Worm (Caenorhabditis elegans): ENCODE results near the gene gcc-2.

gcc-2 gene

DNA sequence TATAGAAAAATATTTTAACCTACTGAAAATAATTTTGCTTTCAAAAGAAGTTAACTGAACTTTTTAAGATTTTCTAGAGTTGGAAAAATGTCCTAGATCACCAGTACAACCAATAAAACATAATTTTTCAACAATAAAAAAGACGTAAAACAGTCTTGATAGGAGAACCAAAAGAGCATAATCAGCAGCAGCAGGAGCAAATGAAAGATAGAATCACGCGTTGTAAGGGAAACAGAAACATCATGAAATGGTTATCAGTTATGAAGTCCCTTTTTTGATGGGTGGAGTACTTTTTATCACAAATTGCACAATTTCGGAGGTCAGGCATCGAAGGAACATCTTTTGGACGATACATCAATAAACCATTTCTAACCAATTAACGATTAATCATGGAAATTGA lies 40.0 kb downstream of the gcc-2 start:
- TF ChIP-seq blmp-1 (tag; optimal IDR thresholded peaks at IDR 0.05) (no peak), unc-39 (tag; optimal IDR thresholded peaks at IDR 0.05) (no peak), ceh-43 (GFP tag; optimal IDR thresholded peaks at IDR 0.05) (no peak)

ce11 chrIII:9720191-9720590 lies 41.8 kb downstream of the gcc-2 start, which contains the start of gene ncx-7:
Gene ncx-7, minus strand, starts transcription at chrIII:9720291.
- TF ChIP-seq flh-1 (GFP tag; optimal IDR thresholded peaks at IDR 0.05) = no peak
- TF ChIP-seq unc-62 (GFP tag; optimal IDR thresholded peaks at IDR 0.05) = no peak
- no peak for TF ChIP-seq lsy-2 (tag; optimal IDR thresholded peaks at IDR 0.05)
- no peak for TF ChIP-seq elt-3 (tag; optimal IDR thresholded peaks at IDR 0.05)
- TF ChIP-seq ces-1 (GFP tag; optimal IDR thresholded peaks at IDR 0.05) = no peak
- TF ChIP-seq ceh-39 (tag; optimal IDR thresholded peaks at IDR 0.05) = no peak
- TF ChIP-seq nhr-2 (tag; optimal IDR thresholded peaks at IDR 0.05) = no peak
- no peak for TF ChIP-seq bed-3 (GFP tag; optimal IDR thresholded peaks at IDR 0.05)
- no peak for TF ChIP-seq nhr-76 (tag; optimal IDR thresholded peaks at IDR 0.05)

DNA sequence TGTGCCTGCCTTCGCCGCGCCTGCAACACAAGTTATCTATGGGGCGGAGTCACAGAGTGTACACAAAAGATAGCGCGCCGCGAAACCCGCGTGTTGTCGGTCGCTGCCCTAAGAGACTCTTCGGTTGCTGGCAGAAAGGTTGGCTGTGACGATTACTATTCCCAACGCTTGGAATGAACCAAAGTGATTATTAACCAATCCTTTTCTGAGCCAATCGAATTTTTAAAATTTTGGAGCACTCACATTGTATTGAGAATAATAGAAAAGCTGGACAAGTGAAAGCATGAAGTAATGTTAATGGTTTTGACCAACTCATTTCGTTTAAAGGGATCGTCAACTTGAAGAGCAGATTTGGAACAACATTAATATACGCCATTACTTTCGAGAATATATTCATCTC lies 44.7 kb downstream of the gcc-2 start:
- no peak for TF ChIP-seq nhr-237 (tag; optimal IDR thresholded peaks at IDR 0.05)
- no peak for TF ChIP-seq mab-5 (tag; optimal IDR thresholded peaks at IDR 0.05)
- no peak for TF ChIP-seq lin-32 (GFP tag; optimal IDR thresholded peaks at IDR 0.05)
- TF ChIP-seq nhr-2 (tag; optimal IDR thresholded peaks at IDR 0.05) = no peak
- TF ChIP-seq drap-1 (GFP tag; optimal IDR thresholded peaks at IDR 0.05) = no peak
- TF ChIP-seq ceh-39 (tag; optimal IDR thresholded peaks at IDR 0.05) = no peak
- TF ChIP-seq mls-2 (tag; optimal IDR thresholded peaks at IDR 0.05) = no peak
- no peak for TF ChIP-seq blmp-1 (tag; optimal IDR thresholded peaks at IDR 0.05)
- TF ChIP-seq ceh-83 (GFP tag; optimal IDR thresholded peaks at IDR 0.05) = no peak

DNA sequence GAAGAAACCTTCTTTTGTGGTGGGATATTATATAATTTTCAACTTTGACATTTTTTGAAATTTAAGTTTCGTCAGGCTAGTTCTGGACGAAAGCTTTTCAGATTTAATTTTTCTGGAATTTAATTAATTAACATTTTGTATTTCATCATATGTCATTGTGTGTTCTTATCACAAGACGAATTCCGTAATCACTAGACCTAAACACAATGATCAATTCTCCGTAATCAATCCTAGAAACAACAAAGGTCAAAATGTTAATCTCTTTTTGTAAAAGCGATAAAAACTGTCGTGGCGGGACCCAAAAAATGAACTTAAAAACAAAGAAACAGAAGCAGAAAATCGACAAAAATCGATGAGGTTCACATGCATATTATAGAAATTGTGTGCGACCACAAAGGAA lies 47.2 kb downstream of the gcc-2 start:
- no peak for TF ChIP-seq ztf-11 (tag; optimal IDR thresholded peaks at IDR 0.05)
- TF ChIP-seq ham-2 (GFP tag; optimal IDR thresholded peaks at IDR 0.05) = no peak
- no peak for TF ChIP-seq bed-3 (GFP tag; optimal IDR thresholded peaks at IDR 0.05)
- TF ChIP-seq lin-13 (tag; optimal IDR thresholded peaks at IDR 0.05) = no peak
- no peak for TF ChIP-seq mep-1 (tag; optimal IDR thresholded peaks at IDR 0.05)
- TF ChIP-seq nhr-237 (tag; optimal IDR thresholded peaks at IDR 0.05) = no peak
- no peak for TF ChIP-seq nhr-76 (tag; optimal IDR thresholded peaks at IDR 0.05)
- TF ChIP-seq nhr-28 (tag; optimal IDR thresholded peaks at IDR 0.05) = no peak
- TF ChIP-seq ceh-83 (GFP tag; optimal IDR thresholded peaks at IDR 0.05) = no peak
- TF ChIP-seq tbx-8 (GFP tag; optimal IDR thresholded peaks at IDR 0.05) = no peak
- TF ChIP-seq M03D4.4 (tag; optimal IDR thresholded peaks at IDR 0.05) = no peak
- TF ChIP-seq elt-3 (tag; optimal IDR thresholded peaks at IDR 0.05) = no peak
- TF ChIP-seq sem-2 (GFP tag; optimal IDR thresholded peaks at IDR 0.05) = no peak
- no peak for TF ChIP-seq unc-39 (tag; optimal IDR thresholded peaks at IDR 0.05)
- TF ChIP-seq lsy-2 (tag; optimal IDR thresholded peaks at IDR 0.05) = no peak
- TF ChIP-seq hlh-1 (tag; optimal IDR thresholded peaks at IDR 0.05) = no peak
- no peak for TF ChIP-seq ceh-43 (GFP tag; optimal IDR thresholded peaks at IDR 0.05)
- no peak for TF ChIP-seq lin-32 (GFP tag; optimal IDR thresholded peaks at IDR 0.05)
- TF ChIP-seq mls-2 (tag; optimal IDR thresholded peaks at IDR 0.05) = no peak
- no peak for TF ChIP-seq blmp-1 (tag; optimal IDR thresholded peaks at IDR 0.05)

ce11 chrIII:9713862-9714261 lies 48.1 kb downstream of the gcc-2 start, which contains the start of gene ncx-6:
Gene ncx-6, minus strand, starts transcription at chrIII:9713949.
- TF ChIP-seq nhr-2 (tag; optimal IDR thresholded peaks at IDR 0.05) = no peak
- no peak for TF ChIP-seq ham-2 (GFP tag; optimal IDR thresholded peaks at IDR 0.05)
- TF ChIP-seq elt-1 (tag; optimal IDR thresholded peaks at IDR 0.05; ENCODE audit: borderline replicate concordance, insufficient read depth) = no peak
- TF ChIP-seq ceh-83 (GFP tag; optimal IDR thresholded peaks at IDR 0.05) = no peak
- no peak for TF ChIP-seq pha-4 (tag; optimal IDR thresholded peaks at IDR 0.05)

ce11 chrIII:9713182-9713581 lies 48.8 kb downstream of the gcc-2 start:
- TF ChIP-seq elt-1 (tag; optimal IDR thresholded peaks at IDR 0.05; ENCODE audit: borderline replicate concordance, insufficient read depth) (no peak), zip-8 (tag; optimal IDR thresholded peaks at IDR 0.05) (peak; percentile 81)
